Fruit fly (Drosophila melanogaster) whole organism, embryonic: Measurements from ENCODE around the gene CG34384.

ENCODE experiments used
- ATbp ChIP-seq: fragments of 200-800 bp; sonication (Bioruptor generic); optimal IDR thresholded peaks from 2 replicates; lab custom pipeline; 2017; ENCODE audit warnings: missing biosample characterization, mild to moderate bottlenecking, missing genetic modification characterization, missing genetic modification reagents
- Aef1 ChIP-seq: fragments of 200-800 bp; sonication (Bioruptor generic); IDR thresholded peaks from 3 replicates; pipeline ENCODE4 v1.3.6; 2022; ENCODE audit warnings: missing biosample characterization, missing genetic modification characterization
- C15 ChIP-seq: fragments of 200-800 bp; sonication (Bioruptor generic); IDR thresholded peaks from 3 replicates; pipeline ENCODE4 v1.3.6; 2022; ENCODE audit warnings: missing biosample characterization, missing genetic modification characterization
- CG10431 ChIP-seq: fragments of 200-800 bp; sonication (Bioruptor generic); optimal IDR thresholded peaks from 3 replicates; lab custom pipeline; 2018; ENCODE audit warnings: missing biosample characterization, mild to moderate bottlenecking, missing genetic modification characterization
- CG10462 ChIP-seq: fragments of 200-800 bp; sonication (Bioruptor generic); optimal IDR thresholded peaks from 2 replicates; lab custom pipeline; 2016; ENCODE audit warnings: missing biosample characterization, missing genetic modification characterization
- CG11695 ChIP-seq: fragments of 200-800 bp; sonication (Bioruptor generic); IDR thresholded peaks from 3 replicates; pipeline ENCODE4 v1.3.6; 2022; ENCODE audit warnings: missing biosample characterization, missing genetic modification characterization
- CG12659 ChIP-seq: fragments of 200-800 bp; sonication (Bioruptor generic); optimal IDR thresholded peaks from 3 replicates; lab custom pipeline; 2017; ENCODE audit warnings: mild to moderate bottlenecking, missing biosample characterization, missing genetic modification reagents, missing genetic modification characterization
- CG13123 ChIP-seq: fragments of 200-800 bp; sonication (Bioruptor generic); optimal IDR thresholded peaks from 2 replicates; lab custom pipeline; 2016; ENCODE audit warnings: missing biosample characterization, missing genetic modification characterization
- CG13424 ChIP-seq: fragments of 200-800 bp; sonication (Bioruptor generic); optimal IDR thresholded peaks from 2 replicates; lab custom pipeline; 2019; ENCODE audit warnings: missing biosample characterization, mild to moderate bottlenecking, missing genetic modification characterization, moderate library complexity
- CG17802 ChIP-seq: fragments of 200-800 bp; sonication (Bioruptor generic); optimal IDR thresholded peaks from 2 replicates; lab custom pipeline; 2018; ENCODE audit warnings: missing biosample characterization, mild to moderate bottlenecking, missing genetic modification characterization, moderate library complexity
- CG17829 ChIP-seq: fragments of 200-800 bp; optimal IDR thresholded peaks from 2 replicates; lab custom pipeline; 2019; ENCODE audit warnings: missing biosample characterization, mild to moderate bottlenecking, missing genetic modification characterization, moderate library complexity
- CG2129 ChIP-seq: fragments of 200-800 bp; sonication (Bioruptor generic); IDR thresholded peaks from 2 replicates; pipeline ENCODE4 v1.3.6; 2022; ENCODE audit warnings: missing biosample characterization, missing genetic modification characterization; ENCODE audit not compliant: partially characterized antibody
- CG2889 ChIP-seq: fragments of 200-800 bp; sonication (Bioruptor generic); IDR thresholded peaks from 3 replicates; pipeline ENCODE4 v1.3.6; 2022; ENCODE audit warnings: missing biosample characterization, missing genetic modification characterization
- CG32532 ChIP-seq: fragments of 200-800 bp; sonication (Bioruptor generic); IDR thresholded peaks from 2 replicates; pipeline ENCODE4 v1.3.6; 2022; ENCODE audit warnings: missing biosample characterization, missing genetic modification characterization
- CG33213 ChIP-seq: fragments of 200-800 bp; sonication (Bioruptor generic); optimal IDR thresholded peaks from 3 replicates; lab custom pipeline; 2016; ENCODE audit warnings: missing biosample characterization, missing genetic modification characterization
- CG33557 ChIP-seq: fragments of 200-800 bp; sonication (Bioruptor generic); optimal IDR thresholded peaks from 2 replicates; lab custom pipeline; 2019; ENCODE audit warnings: missing biosample characterization, mild to moderate bottlenecking, missing genetic modification characterization, moderate library complexity
- CG34376 ChIP-seq: fragments of 200-800 bp; sonication (Bioruptor generic); optimal IDR thresholded peaks from 2 replicates; lab custom pipeline; 2018; ENCODE audit warnings: missing biosample characterization, mild to moderate bottlenecking, missing genetic modification characterization
- CG4360 ChIP-seq: fragments of 200-800 bp; sonication (Bioruptor generic); IDR thresholded peaks from 2 replicates; pipeline ENCODE4 v1.3.6; 2022; ENCODE audit warnings: missing biosample characterization, missing genetic modification characterization
- CG5245 ChIP-seq: fragments of 200-800 bp; sonication (Bioruptor generic); optimal IDR thresholded peaks from 3 replicates; lab custom pipeline; 2016; ENCODE audit warnings: missing biosample characterization, missing genetic modification characterization
- CG6689 ChIP-seq: fragments of 200-800 bp; sonication (Bioruptor generic); IDR thresholded peaks from 2 replicates; pipeline ENCODE4 v1.3.6; 2022; ENCODE audit warnings: missing biosample characterization, missing genetic modification characterization
- CG6791 ChIP-seq: fragments of 200-800 bp; sonication (Bioruptor generic); IDR thresholded peaks from 3 replicates; pipeline ENCODE4 v1.3.6; 2022; ENCODE audit warnings: missing biosample characterization, missing genetic modification characterization; ENCODE audit not compliant: partially characterized antibody
- CG7271 ChIP-seq: fragments of 200-800 bp; sonication (Bioruptor generic); optimal IDR thresholded peaks from 2 replicates; lab custom pipeline; 2018; ENCODE audit warnings: missing biosample characterization, mild to moderate bottlenecking, missing genetic modification characterization, moderate library complexity
- CkIIα-i1 ChIP-seq: fragments of 200-800 bp; sonication (Bioruptor generic); IDR thresholded peaks from 2 replicates; pipeline ENCODE4 v1.3.6; 2022; ENCODE audit warnings: missing biosample characterization, missing genetic modification characterization
- Dll ChIP-seq: fragments of 200-800 bp; sonication (Bioruptor generic); IDR thresholded peaks from 4 replicates; pipeline ENCODE4 v1.3.6; 2022; ENCODE audit warnings: missing biosample characterization, missing genetic modification characterization; ENCODE audit not compliant: partially characterized antibody
- Doc3 ChIP-seq: fragments of 200-800 bp; sonication (Bioruptor generic); IDR thresholded peaks from 3 replicates; pipeline ENCODE4 v1.3.6; 2022; ENCODE audit warnings: missing biosample characterization, missing genetic modification characterization; ENCODE audit not compliant: partially characterized antibody
- Ets97D ChIP-seq: fragments of 200-800 bp; sonication (Bioruptor generic); optimal IDR thresholded peaks from 3 replicates; lab custom pipeline; 2016; ENCODE audit warnings: missing biosample characterization, missing genetic modification characterization
- HLH3B ChIP-seq: fragments of 200-800 bp; sonication (Bioruptor generic); IDR thresholded peaks from 2 replicates; pipeline ENCODE4 v1.3.6; 2022; ENCODE audit warnings: missing biosample characterization, missing genetic modification characterization
- Hr39 ChIP-seq: fragments of >200 bp; optimal IDR thresholded peaks from 2 replicates; lab custom pipeline; 2017
- Kr ChIP-seq: fragments of 200-800 bp; sonication (Bioruptor generic); optimal IDR thresholded peaks from 2 replicates; lab custom pipeline; 2017; ENCODE audit warnings: missing biosample characterization, mild to moderate bottlenecking, missing genetic modification characterization
- Lim3 ChIP-seq: fragments of 200-800 bp; sonication (Bioruptor generic); IDR thresholded peaks from 2 replicates; pipeline ENCODE4 v1.3.6; 2022; ENCODE audit warnings: missing biosample characterization, missing genetic modification characterization
- Neu2 ChIP-seq: fragments of 200-800 bp; sonication (Bioruptor generic); optimal IDR thresholded peaks from 3 replicates; lab custom pipeline; 2016; ENCODE audit warnings: missing biosample characterization, missing genetic modification characterization, borderline replicate concordance
- Nf-YC ChIP-seq: fragments of 200-800 bp; optimal IDR thresholded peaks from 3 replicates; lab custom pipeline; 2019; ENCODE audit warnings: missing biosample characterization, mild to moderate bottlenecking, missing genetic modification characterization, moderate library complexity
- Ptx1 ChIP-seq: fragments of 200-800 bp; sonication (Bioruptor generic); IDR thresholded peaks from 2 replicates; pipeline ENCODE4 v1.3.6; 2022; ENCODE audit warnings: missing biosample characterization, missing genetic modification characterization
- Rx ChIP-seq: fragments of 200-800 bp; sonication (Bioruptor generic); IDR thresholded peaks from 2 replicates; pipeline ENCODE4 v1.3.6; 2022; ENCODE audit warnings: missing biosample characterization, missing genetic modification characterization
- Taf1 ChIP-seq: fragments of 200-800 bp; sonication (Bioruptor generic); IDR thresholded peaks from 2 replicates; pipeline ENCODE4 v1.3.6; 2022; ENCODE audit warnings: missing biosample characterization, missing genetic modification characterization
- Trl ChIP-seq, 3 experiments: fragments of >200 bp in 2 of 3; fragments of 200-800 bp in 1 of 3; sonication (Bioruptor generic) in 1 of 3; optimal IDR thresholded peaks; 2 replicates in 1 of 3; 3 replicates in 2 of 3; lab custom pipeline; 2016 to 2017; ENCODE audit warnings: missing biosample characterization in 1 of 3, missing genetic modification characterization in 1 of 3
- Xbp1 ChIP-seq: fragments of 200-800 bp; sonication (Bioruptor generic); optimal IDR thresholded peaks from 3 replicates; lab custom pipeline; 2016; ENCODE audit warnings: missing biosample characterization, mild to moderate bottlenecking, missing genetic modification characterization
- cad ChIP-seq: fragments of >200 bp; optimal IDR thresholded peaks from 2 replicates; lab custom pipeline; 2017; ENCODE audit warnings: missing biosample characterization, missing genetic modification characterization
- chn ChIP-seq: fragments of 200-800 bp; sonication (Bioruptor generic); optimal IDR thresholded peaks from 2 replicates; lab custom pipeline; 2016; ENCODE audit warnings: missing biosample characterization, missing genetic modification characterization
- fd96Cb ChIP-seq: fragments of 200-800 bp; sonication (Bioruptor generic); optimal IDR thresholded peaks from 2 replicates; lab custom pipeline; 2018; ENCODE audit warnings: missing biosample characterization, mild to moderate bottlenecking, missing genetic modification characterization, moderate library complexity
- fru ChIP-seq: fragments of >200 bp; optimal IDR thresholded peaks from 2 replicates; lab custom pipeline; 2017
- gcm2 ChIP-seq: fragments of 200-800 bp; sonication (Bioruptor generic); optimal IDR thresholded peaks from 2 replicates; lab custom pipeline; 2016; ENCODE audit warnings: missing biosample characterization, missing genetic modification characterization
- gsb ChIP-seq: fragments of 200-800 bp; sonication (Bioruptor generic); IDR thresholded peaks from 2 replicates; pipeline ENCODE4 v1.3.6; 2022; ENCODE audit warnings: missing biosample characterization, missing genetic modification characterization
- lbe ChIP-seq: fragments of 200-800 bp; sonication (Bioruptor generic); optimal IDR thresholded peaks from 2 replicates; lab custom pipeline; 2016; ENCODE audit warnings: missing biosample characterization, mild to moderate bottlenecking, missing genetic modification characterization
- nerfin-2 ChIP-seq: fragments of 200-800 bp; sonication (Bioruptor generic); IDR thresholded peaks from 2 replicates; pipeline ENCODE4 v1.3.6; 2022; ENCODE audit warnings: missing biosample characterization, missing genetic modification characterization; ENCODE audit not compliant: partially characterized antibody
- pan ChIP-seq, 4 experiments: fragments of >200 bp in 3 of 4; fragments of 200-800 bp in 1 of 4; sonication (Bioruptor generic) in 1 of 4; optimal IDR thresholded peaks in 3 of 4; IDR thresholded peaks in 1 of 4; 2 replicates each; pipeline versions ENCODE4 v1.3.6 to Lab custom; 2017 to 2022; ENCODE audit warnings: missing biosample characterization in 2 of 4, missing genetic modification characterization in 2 of 4, mixed read lengths in 1 of 4
- pum ChIP-seq: fragments of 200-800 bp; sonication (Bioruptor generic); optimal IDR thresholded peaks from 2 replicates; lab custom pipeline; 2016; ENCODE audit warnings: missing biosample characterization, missing genetic modification characterization
- sqz ChIP-seq: fragments of 200-800 bp; sonication (Bioruptor generic); optimal IDR thresholded peaks from 3 replicates; lab custom pipeline; 2018; ENCODE audit warnings: missing biosample characterization, mild to moderate bottlenecking, missing genetic modification characterization
- trem ChIP-seq: fragments of 200-800 bp; optimal IDR thresholded peaks from 3 replicates; lab custom pipeline; 2019; ENCODE audit warnings: missing biosample characterization, mild to moderate bottlenecking, missing genetic modification characterization, moderate library complexity
- vfl ChIP-seq: fragments of 200-800 bp; sonication (Bioruptor generic); optimal IDR thresholded peaks from 2 replicates; lab custom pipeline; 2016; ENCODE audit warnings: missing biosample characterization, missing genetic modification characterization
- wor ChIP-seq: fragments of 200-800 bp; sonication (Bioruptor generic); IDR thresholded peaks from 2 replicates; pipeline ENCODE4 v1.3.6; 2022; ENCODE audit warnings: missing biosample characterization, missing genetic modification characterization

Gene CG34384

dm6 chr3R:7821559-7821958, 7.4 kb downstream of the CG34384 start (continued):
- TF ChIP-seq fd96Cb (tag; lab: Kevin White, UChicago): no peak
- peak; percentile 49 for TF ChIP-seq CG6689 (GFP tag; lab: Robert Waterston, UW)
- TF ChIP-seq chn (GFP tag; lab: Kevin White, UChicago): no peak
- TF ChIP-seq pum (GFP tag; lab: Kevin White, UChicago): no peak
- TF ChIP-seq fru (lab: Kevin White, UChicago): no peak
- no peak for TF ChIP-seq pan (optimal IDR thresholded peaks at IDR 0.05; lab: Kevin White, UChicago)
- no peak for TF ChIP-seq pan (GFP tag; optimal IDR thresholded peaks at IDR 0.05 in 1 of 2, IDR thresholded peaks at IDR 0.05 in 1 of 2)
- TF ChIP-seq sqz: no peak
- TF ChIP-seq Dll (GFP tag; lab: Robert Waterston, UW): no peak
- peak; percentile 40 for TF ChIP-seq Xbp1 (GFP tag; lab: Kevin White, UChicago)
- no peak for TF ChIP-seq Lim3 (GFP tag; lab: Robert Waterston, UW)
- no peak for TF ChIP-seq CG10462 (GFP tag; lab: Kevin White, UChicago)
- no peak for TF ChIP-seq CG34376 (GFP tag; lab: Kevin White, UChicago)
- no peak for TF ChIP-seq trem (tag; lab: Kevin White, UChicago)
- TF ChIP-seq CG32532 (GFP tag; lab: Robert Waterston, UW): peak; percentile 49
- no peak for TF ChIP-seq CG17829 (tag; lab: Kevin White, UChicago)
- no peak for TF ChIP-seq gcm2
- peak; percentile 1 for TF ChIP-seq ATbp
- peak; percentile 27; the same call in 1 of the 2 replicates for TF ChIP-seq Rx (GFP tag; lab: Robert Waterston, UW)
- no peak for TF ChIP-seq CG33213 (GFP tag; lab: Kevin White, UChicago)
- TF ChIP-seq gsb (GFP tag; lab: Robert Waterston, UW): no peak
- TF ChIP-seq Aef1 (GFP tag; lab: Robert Waterston, UW): peak; percentile 26; the same call in 1 of the 3 replicates
- no peak for TF ChIP-seq CG5245
- no peak for TF ChIP-seq Doc3
- no peak for TF ChIP-seq Hr39 (lab: Kevin White, UChicago)
- no peak for TF ChIP-seq C15
- peak in 1 of 2 experiments; percentile 7 for TF ChIP-seq Trl (optimal IDR thresholded peaks at IDR 0.05; lab: Kevin White, UChicago)
- TF ChIP-seq Trl (GFP tag; optimal IDR thresholded peaks at IDR 0.05; lab: Kevin White, UChicago): peak; percentile 16
- TF ChIP-seq HLH3B: 0 out of 2 replicates have a peak, but pooled peaks have one; percentile 17
- no peak for TF ChIP-seq CG17802 (tag; lab: Kevin White, UChicago)
- no peak for TF ChIP-seq cad (GFP tag; lab: Kevin White, UChicago)
- no peak for TF ChIP-seq CG7271 (tag; lab: Kevin White, UChicago)
- no peak for TF ChIP-seq CG2129
- peak; percentile 50 for TF ChIP-seq CG13424 (tag; lab: Kevin White, UChicago)
- no peak for TF ChIP-seq CG2889 (GFP tag; lab: Robert Waterston, UW)
- no peak for TF ChIP-seq CG4360 (GFP tag; lab: Robert Waterston, UW)
- TF ChIP-seq vfl: no peak
- TF ChIP-seq Ptx1 (GFP tag; lab: Robert Waterston, UW): peak; percentile 45
- 0 out of 3 replicates have a peak, but pooled peaks have one; percentile 28 for TF ChIP-seq CG11695
- TF ChIP-seq CkIIα-i1 (GFP tag; lab: Robert Waterston, UW): no peak
- TF ChIP-seq Ets97D (GFP tag; lab: Kevin White, UChicago): no peak
- TF ChIP-seq CG12659: peak; percentile 35
- TF ChIP-seq lbe: no peak
- no peak for TF ChIP-seq Neu2 (GFP tag; lab: Kevin White, UChicago)
- TF ChIP-seq CG6791: no peak
- no peak for TF ChIP-seq CG33557 (GFP tag; lab: Kevin White, UChicago)
- no peak for TF ChIP-seq Kr
- TF ChIP-seq CG13123: no peak
- TF ChIP-seq nerfin-2 (GFP tag; lab: Robert Waterston, UW): no peak
- TF ChIP-seq CG10431: no peak
- peak; percentile 39 for TF ChIP-seq Nf-YC
- TF ChIP-seq wor: no peak
- peak; percentile 42; the same call in 1 of the 2 replicates for TF ChIP-seq Taf1 (GFP tag; lab: Robert Waterston, UW)
